Fruit fly (Drosophila melanogaster): ENCODE data around the gene CG7824.

DNA sequence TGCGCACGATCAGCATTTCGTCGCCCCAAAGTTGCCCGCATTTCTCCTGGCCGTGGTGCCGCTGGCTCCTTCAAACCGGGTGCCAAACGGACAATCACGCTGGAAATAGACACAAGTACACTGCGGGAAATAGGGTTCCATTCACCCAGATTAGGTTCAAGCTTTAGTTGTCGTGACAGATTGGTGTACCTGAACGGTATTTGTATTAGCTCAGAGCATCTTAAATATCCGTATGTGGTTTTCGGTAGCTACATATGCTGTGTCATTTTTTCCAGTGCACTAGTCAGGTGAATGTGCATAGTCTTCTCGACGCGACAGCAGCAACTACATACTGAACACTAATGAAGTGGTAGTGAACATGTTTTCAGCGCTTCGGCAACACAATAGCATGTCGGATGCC lies 11.6 kb downstream of the CG7824 start:
- TF ChIP-seq rn (GFP tag; IDR thresholded peaks at IDR 0.05) (peak; percentile 65), fd96Ca (GFP tag; IDR thresholded peaks at IDR 0.05) (peak; percentile 94), CG10348 (GFP tag; IDR thresholded peaks at IDR 0.05) (peak; percentile 64), gl (tag; optimal IDR thresholded peaks at IDR 0.05) (no peak), CG4496 (GFP tag; IDR thresholded peaks at IDR 0.05) (peak; percentile 90), CG32121 (GFP tag; IDR thresholded peaks at IDR 0.05) (peak; percentile 80), CG17806 (tag; optimal IDR thresholded peaks at IDR 0.05) (peak; percentile 49)
